Fruit fly (Drosophila melanogaster): ENCODE measurements around the gene CG4199.
A peak's percentile ranks its signal among the peaks of the same experiment; 100 is the strongest.

The CG4199 gene

dm6 chrX:2070708-2071063 is 2.6 kb downstream of the CG4199 start (continued):
- peak; percentile 79 for TF ChIP-seq sens (GFP tag)
- peak; percentile 16 for TF ChIP-seq emc (GFP tag; optimal IDR thresholded peaks at IDR 0.05)
- TF ChIP-seq chn (GFP tag; optimal IDR thresholded peaks at IDR 0.05): peak; percentile 21
- no peak for TF ChIP-seq Spps (tag; optimal IDR thresholded peaks at IDR 0.05)
- peak; percentile 53 for TF ChIP-seq CG15479 (GFP tag; optimal IDR thresholded peaks at IDR 0.05)
- TF ChIP-seq HLHmδ (GFP tag; optimal IDR thresholded peaks at IDR 0.05): no peak
- TF ChIP-seq Myb (GFP tag; optimal IDR thresholded peaks at IDR 0.05): peak; percentile 44
- peak; percentile 95 for TF ChIP-seq Med (GFP tag)
- peak; percentile 7 for TF ChIP-seq Dad (GFP tag; optimal IDR thresholded peaks at IDR 0.05)
- 0 out of 2 replicates have a peak, but pooled peaks have one; percentile 21 for TF ChIP-seq CG31224 (GFP tag; IDR thresholded peaks at IDR 0.05)
- peak; percentile 72 for TF ChIP-seq her (GFP tag; optimal IDR thresholded peaks at IDR 0.05)
- TF ChIP-seq CG11456 (GFP tag; IDR thresholded peaks at IDR 0.05): peak; percentile 65; the same call in 1 of the 3 replicates
- peak; percentile 47 for TF ChIP-seq CG7556 (GFP tag; optimal IDR thresholded peaks at IDR 0.05)
- peak; percentile 78 for TF ChIP-seq CG2678 (tag; optimal IDR thresholded peaks at IDR 0.05)
- TF ChIP-seq Atf6 (GFP tag; IDR thresholded peaks at IDR 0.05): peak; percentile 79
- TF ChIP-seq CG14710 (tag; optimal IDR thresholded peaks at IDR 0.05): no peak
- peak; percentile 69 for TF ChIP-seq sisA (GFP tag; IDR thresholded peaks at IDR 0.05)
- no peak for TF ChIP-seq prd (optimal IDR thresholded peaks at IDR 0.05)
- TF ChIP-seq prd (GFP tag; IDR thresholded peaks at IDR 0.05): peak; percentile 72
- no peak for TF ChIP-seq Awh (GFP tag; IDR thresholded peaks at IDR 0.05)
- TF ChIP-seq CG7357 (GFP tag; IDR thresholded peaks at IDR 0.05): peak; percentile 63; the same call in 2 of the 3 replicates
- TF ChIP-seq CG15601 (tag; optimal IDR thresholded peaks at IDR 0.05): no peak
- TF ChIP-seq al (GFP tag; IDR thresholded peaks at IDR 0.05): peak; percentile 68
- peak; percentile 56 for TF ChIP-seq gcm (GFP tag; optimal IDR thresholded peaks at IDR 0.05)
- TF ChIP-seq bsh (GFP tag; optimal IDR thresholded peaks at IDR 0.05): peak; percentile 31 to 49
- peak; percentile 78 for TF ChIP-seq tgo (GFP tag; IDR thresholded peaks at IDR 0.05)
- TF ChIP-seq CG34224 (GFP tag; IDR thresholded peaks at IDR 0.05; ENCODE audit: partially characterized antibody): no peak
- peak; percentile 49; the same call in 1 of the 2 replicates for TF ChIP-seq CG32767 (GFP tag; IDR thresholded peaks at IDR 0.05)
- TF ChIP-seq scrt (GFP tag; optimal IDR thresholded peaks at IDR 0.05): peak; percentile 43
- peak; percentile 61 for TF ChIP-seq CG32772 (GFP tag; IDR thresholded peaks at IDR 0.05)
- no peak for TF ChIP-seq CG2116 (GFP tag; optimal IDR thresholded peaks at IDR 0.05)
- peak; percentile 41 for TF ChIP-seq Oli (tag; optimal IDR thresholded peaks at IDR 0.05)
- 0 out of 2 replicates have a peak, but pooled peaks have one; percentile 38 for TF ChIP-seq chm (GFP tag; IDR thresholded peaks at IDR 0.05)
- no peak for TF ChIP-seq ap (GFP tag; IDR thresholded peaks at IDR 0.05)
- 0 out of 3 replicates have a peak, but pooled peaks have one; percentile 52 for TF ChIP-seq otp (GFP tag; IDR thresholded peaks at IDR 0.05)
- peak; percentile 72 for TF ChIP-seq CG15269 (tag; optimal IDR thresholded peaks at IDR 0.05)
- TF ChIP-seq CG30431 (GFP tag; optimal IDR thresholded peaks at IDR 0.05): peak; percentile 16
- TF ChIP-seq Scr (GFP tag; IDR thresholded peaks at IDR 0.05; ENCODE audit: partially characterized antibody): no peak
- peak; percentile 11 for TF ChIP-seq nom (GFP tag; optimal IDR thresholded peaks at IDR 0.05)
- TF ChIP-seq z (GFP tag; IDR thresholded peaks at IDR 0.05): no peak
- peak; percentile 76 for TF ChIP-seq CG3281 (GFP tag; optimal IDR thresholded peaks at IDR 0.05)
- TF ChIP-seq CG10366 (GFP tag; IDR thresholded peaks at IDR 0.05): peak; percentile 43; the same call in 1 of the 2 replicates
- peak; percentile 41; the same call in 1 of the 2 replicates for TF ChIP-seq CG11085 (GFP tag; IDR thresholded peaks at IDR 0.05)
- TF ChIP-seq CG12155 (GFP tag; optimal IDR thresholded peaks at IDR 0.05): peak; percentile 60
- TF ChIP-seq unpg (GFP tag; optimal IDR thresholded peaks at IDR 0.05): peak; percentile 55
- peak; percentile 33 for TF ChIP-seq CG34376 (GFP tag; optimal IDR thresholded peaks at IDR 0.05)
- TF ChIP-seq CG10209 (GFP tag; optimal IDR thresholded peaks at IDR 0.05): peak; percentile 43
- TF ChIP-seq CG11398 (GFP tag; optimal IDR thresholded peaks at IDR 0.05): peak; percentile 46
- TF ChIP-seq crc (GFP tag; optimal IDR thresholded peaks at IDR 0.05): peak; percentile 32
- peak; percentile 25; the same call in 1 of the 2 replicates for TF ChIP-seq onecut (GFP tag; IDR thresholded peaks at IDR 0.05)
- no peak for TF ChIP-seq Vsx1 (GFP tag; optimal IDR thresholded peaks at IDR 0.05)

Measured in whole organism, embryonic.